Fruit fly (Drosophila melanogaster): ENCODE data around the gene Rpt6.

Rpt6 gene

DNA sequence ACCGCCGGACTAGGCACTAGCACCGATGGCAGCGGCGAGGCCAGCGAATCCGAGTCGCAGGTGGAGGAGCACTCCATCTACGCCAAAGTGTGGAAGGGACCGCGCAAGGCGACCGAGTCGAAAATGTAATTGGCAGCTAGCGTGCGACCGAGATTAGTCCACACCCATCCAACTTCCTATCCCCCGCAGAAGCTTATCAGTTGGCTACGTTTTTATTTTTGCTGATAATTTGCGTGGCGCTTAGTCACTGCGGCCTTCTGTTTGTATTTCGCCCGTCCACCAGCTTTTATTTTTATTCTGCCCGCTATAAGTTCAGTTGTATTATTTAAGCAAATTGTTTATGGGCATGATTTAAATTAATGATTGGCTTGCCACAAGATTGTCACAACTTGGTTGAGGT, 37.7 kb downstream of the Rpt6 start:
- no peak for TF ChIP-seq CG9705 (GFP tag; optimal IDR thresholded peaks at IDR 0.05)
- no peak for TF ChIP-seq Rel (GFP tag; optimal IDR thresholded peaks at IDR 0.05)
- TF ChIP-seq Rel (tag; optimal IDR thresholded peaks at IDR 0.05), result no peak
- TF ChIP-seq OdsH (GFP tag; optimal IDR thresholded peaks at IDR 0.05), result no peak
- no peak for TF ChIP-seq Abd-B (GFP tag; optimal IDR thresholded peaks at IDR 0.05)
- no peak for TF ChIP-seq usp (GFP tag; optimal IDR thresholded peaks at IDR 0.05)
- TF ChIP-seq Jra (GFP tag; optimal IDR thresholded peaks at IDR 0.05), result no peak
- TF ChIP-seq Dfd (GFP tag; optimal IDR thresholded peaks at IDR 0.05), result no peak
- no peak for TF ChIP-seq dmrt93B (GFP tag; optimal IDR thresholded peaks at IDR 0.05)
- no peak for TF ChIP-seq Vsx2 (GFP tag; optimal IDR thresholded peaks at IDR 0.05; ENCODE audit: partially characterized antibody)
- TF ChIP-seq rgr (GFP tag; optimal IDR thresholded peaks at IDR 0.05), result peak; percentile 48
- TF ChIP-seq h (GFP tag; optimal IDR thresholded peaks at IDR 0.05), result peak; percentile 82
- no peak for TF ChIP-seq Hr83 (GFP tag; optimal IDR thresholded peaks at IDR 0.05; ENCODE audit: poor library complexity, severe bottlenecking)

DNA sequence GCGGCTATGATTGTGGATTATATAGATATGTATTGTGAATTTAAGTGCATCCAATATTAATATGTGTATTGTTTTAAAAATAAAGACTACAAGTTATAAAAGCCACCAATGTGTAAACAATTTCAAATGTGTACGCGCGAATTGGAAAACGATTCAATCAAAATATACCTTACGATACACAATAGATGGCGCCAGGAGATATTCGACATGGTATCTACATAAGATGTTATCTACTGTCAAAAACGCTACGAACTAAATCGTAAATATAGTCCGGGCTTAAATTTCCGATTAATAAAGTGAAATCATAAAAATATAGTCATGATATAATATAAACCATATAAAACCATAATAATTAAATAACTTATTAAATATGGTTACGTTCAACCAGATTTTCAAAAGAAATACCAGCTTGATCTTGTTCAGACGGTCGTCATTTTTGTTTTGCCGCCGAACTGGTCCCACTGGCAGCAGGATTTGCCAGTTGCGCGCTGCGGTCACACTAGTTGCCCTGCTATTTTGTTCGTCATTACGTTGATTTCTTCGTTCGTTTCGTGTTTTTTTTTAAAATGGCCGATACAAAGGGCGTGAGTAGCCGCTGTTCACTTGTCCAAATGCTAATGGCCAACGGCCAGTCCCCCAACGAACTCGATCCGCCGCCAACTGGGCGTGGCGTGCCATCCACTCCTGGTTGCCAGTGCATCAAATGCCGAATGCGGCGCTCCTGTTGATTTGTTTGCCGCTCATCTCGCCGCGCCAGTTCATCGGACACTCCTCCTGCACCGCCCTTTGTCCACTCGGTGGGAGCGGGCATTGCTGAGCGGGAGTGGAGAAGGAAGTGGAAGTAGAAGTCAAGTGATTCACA, 42.2 kb downstream of the Rpt6 start, which contains the start of gene Septin1:
Gene Septin1 (plus strand): TSS at position 477 of the 862 bp plus-strand sequence.
- TF ChIP-seq br (GFP tag; optimal IDR thresholded peaks at IDR 0.05) (no peak), Rel (GFP tag; optimal IDR thresholded peaks at IDR 0.05) (no peak), Rel (tag; optimal IDR thresholded peaks at IDR 0.05) (peak; percentile 25), Vsx2 (GFP tag; optimal IDR thresholded peaks at IDR 0.05; ENCODE audit: partially characterized antibody) (no peak), rgr (GFP tag; optimal IDR thresholded peaks at IDR 0.05) (no peak), CG9705 (GFP tag; optimal IDR thresholded peaks at IDR 0.05) (no peak), lola (GFP tag; optimal IDR thresholded peaks at IDR 0.05) (no peak), foxo (GFP tag; optimal IDR thresholded peaks at IDR 0.05) (no peak), tai (GFP tag; optimal IDR thresholded peaks at IDR 0.05) (no peak), fru (GFP tag; optimal IDR thresholded peaks at IDR 0.05) (no peak), Dif (GFP tag; optimal IDR thresholded peaks at IDR 0.05; ENCODE audit: partially characterized antibody) (no peak), Sp1 (GFP tag; optimal IDR thresholded peaks at IDR 0.05) (peak; percentile 27), N (GFP tag; optimal IDR thresholded peaks at IDR 0.05) (no peak), HLH106 (tag; optimal IDR thresholded peaks at IDR 0.05) (no peak), Myc (optimal IDR thresholded peaks at IDR 0.05) (peak; percentile 31), Mio (GFP tag; optimal IDR thresholded peaks at IDR 0.05) (no peak)

DNA sequence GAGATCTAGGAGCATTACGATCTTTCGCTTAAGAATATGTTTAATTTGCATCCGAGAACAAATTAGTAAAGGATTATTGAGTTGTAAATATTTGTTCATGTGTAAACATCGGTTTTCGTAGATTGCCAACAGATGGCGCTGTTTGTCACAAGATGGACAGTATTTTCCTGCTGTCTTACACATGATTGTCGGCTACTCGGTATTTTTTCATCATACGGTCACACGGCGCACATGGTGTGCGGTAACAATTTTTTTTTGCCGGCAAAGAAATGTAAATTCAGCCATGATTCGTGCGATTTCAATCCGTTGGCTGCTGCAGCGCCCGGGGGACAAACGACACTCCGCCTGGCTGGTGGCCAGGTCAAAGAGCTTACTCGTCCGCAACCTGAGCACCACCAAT, 47.0 kb downstream of the Rpt6 start, which contains the start of the genes bbx and waw:
Gene bbx (plus strand): TSS at position 151 of the 400 bp plus-strand sequence.
Gene waw (plus strand): TSS at position 151 of the 400 bp plus-strand sequence.
- peak; percentile 34 for TF ChIP-seq Myc (optimal IDR thresholded peaks at IDR 0.05)
- no peak for TF ChIP-seq sage (GFP tag; optimal IDR thresholded peaks at IDR 0.05)
- TF ChIP-seq h (GFP tag; optimal IDR thresholded peaks at IDR 0.05), result peak; percentile 4
- TF ChIP-seq Sp1 (GFP tag; optimal IDR thresholded peaks at IDR 0.05), result peak; percentile 12
- peak; percentile 51 for TF ChIP-seq rgr (GFP tag; optimal IDR thresholded peaks at IDR 0.05)
- TF ChIP-seq Hr78 (GFP tag; optimal IDR thresholded peaks at IDR 0.05), result no peak
- TF ChIP-seq Rel (GFP tag; optimal IDR thresholded peaks at IDR 0.05), result no peak
- TF ChIP-seq Rel (tag; optimal IDR thresholded peaks at IDR 0.05), result no peak
- peak; percentile 2 for TF ChIP-seq HLH106 (tag; optimal IDR thresholded peaks at IDR 0.05)
- no peak for TF ChIP-seq Dif (GFP tag; optimal IDR thresholded peaks at IDR 0.05; ENCODE audit: partially characterized antibody)
- TF ChIP-seq foxo (GFP tag; optimal IDR thresholded peaks at IDR 0.05), result peak in 1 of 2 experiments; percentile 33

DNA sequence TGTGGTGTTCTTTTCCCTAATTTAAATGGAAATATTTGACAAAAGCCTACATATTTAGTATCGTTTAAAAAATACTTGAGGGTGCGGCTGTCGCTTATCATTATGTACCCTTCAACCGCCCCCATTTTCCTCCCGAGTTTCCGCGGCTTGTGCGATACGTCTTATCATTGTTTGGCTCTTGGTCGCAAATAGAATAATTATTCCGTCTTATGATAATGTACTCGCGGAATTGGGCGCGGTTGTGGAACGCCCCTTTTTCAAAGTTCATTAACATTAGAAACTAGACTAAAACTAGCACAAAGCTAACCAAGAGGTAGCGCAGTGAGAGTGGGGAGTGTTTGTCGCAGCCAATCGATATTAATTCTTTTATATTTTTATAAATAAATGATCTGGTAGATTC, 49.6 kb downstream of the Rpt6 start:
- TF ChIP-seq sv (GFP tag; optimal IDR thresholded peaks at IDR 0.05) (no peak), Sp1 (GFP tag; optimal IDR thresholded peaks at IDR 0.05) (peak; percentile 6)

DNA sequence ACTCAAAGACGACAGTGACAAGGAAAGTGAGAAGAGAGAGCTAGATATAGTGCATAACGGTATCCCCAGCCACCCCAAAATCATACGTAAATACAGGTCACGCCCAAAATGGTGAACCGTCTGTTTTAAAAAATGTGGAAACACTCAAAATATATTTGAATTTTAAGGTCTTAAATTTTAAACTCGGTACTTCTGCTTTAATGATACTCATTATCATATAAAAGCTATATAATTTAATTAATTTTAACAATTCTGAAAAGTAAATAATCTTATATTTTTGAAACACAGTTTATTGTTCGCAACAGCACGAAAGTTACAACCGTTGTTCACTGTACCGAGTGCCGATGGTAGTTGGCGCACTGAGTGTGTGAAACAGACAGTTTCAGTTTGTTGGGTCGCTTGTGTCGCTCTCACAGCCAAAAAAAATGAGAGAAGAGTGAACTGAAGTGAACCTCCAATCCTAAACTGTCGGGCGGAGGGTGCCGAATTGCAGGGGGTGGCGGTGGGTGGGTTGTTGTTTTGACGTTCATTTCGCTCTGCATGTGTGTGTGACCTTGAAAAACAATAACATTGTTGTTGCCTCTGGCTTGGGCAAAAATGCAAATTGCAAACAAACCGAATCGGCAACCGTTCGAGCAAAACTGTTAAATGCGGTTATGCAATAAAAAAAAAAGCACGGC, 50.6 kb downstream of the Rpt6 start:
- no peak for TF ChIP-seq usp (GFP tag; optimal IDR thresholded peaks at IDR 0.05)
- peak; percentile 89 for TF ChIP-seq dmrt93B (GFP tag; optimal IDR thresholded peaks at IDR 0.05)
- peak; percentile 79 for TF ChIP-seq psq (GFP tag; optimal IDR thresholded peaks at IDR 0.05)
- peak; percentile 7 for TF ChIP-seq CG32264 (GFP tag; optimal IDR thresholded peaks at IDR 0.05)
- peak; percentile 92 for TF ChIP-seq HLH106 (tag; optimal IDR thresholded peaks at IDR 0.05)
- TF ChIP-seq Hr78 (GFP tag; optimal IDR thresholded peaks at IDR 0.05), result no peak
- no peak for TF ChIP-seq Abd-B (GFP tag; optimal IDR thresholded peaks at IDR 0.05)
- no peak for TF ChIP-seq lola (GFP tag; optimal IDR thresholded peaks at IDR 0.05)
- no peak for TF ChIP-seq Dfd (GFP tag; optimal IDR thresholded peaks at IDR 0.05)
- TF ChIP-seq N (GFP tag; optimal IDR thresholded peaks at IDR 0.05), result no peak
- no peak for TF ChIP-seq pan (optimal IDR thresholded peaks at IDR 0.05)
- no peak for TF ChIP-seq Myc (optimal IDR thresholded peaks at IDR 0.05)
- peak; percentile 57 for TF ChIP-seq Hnf4 (GFP tag; optimal IDR thresholded peaks at IDR 0.05)
- no peak for TF ChIP-seq GATAd (GFP tag; optimal IDR thresholded peaks at IDR 0.05)
- peak; percentile 89 for TF ChIP-seq rgr (GFP tag; optimal IDR thresholded peaks at IDR 0.05)
- peak; percentile 76 for TF ChIP-seq sage (GFP tag; optimal IDR thresholded peaks at IDR 0.05)
- TF ChIP-seq Rel (GFP tag; optimal IDR thresholded peaks at IDR 0.05), result peak; percentile 60
- peak; percentile 70 for TF ChIP-seq Rel (tag; optimal IDR thresholded peaks at IDR 0.05)
- TF ChIP-seq foxo (GFP tag; optimal IDR thresholded peaks at IDR 0.05), result peak in 1 of 2 experiments; percentile 92
- peak; percentile 87 for TF ChIP-seq OdsH (GFP tag; optimal IDR thresholded peaks at IDR 0.05)
- peak; percentile 87 for TF ChIP-seq h (GFP tag; optimal IDR thresholded peaks at IDR 0.05)
- TF ChIP-seq Vsx2 (GFP tag; optimal IDR thresholded peaks at IDR 0.05; ENCODE audit: partially characterized antibody), result no peak
- TF ChIP-seq br (GFP tag; optimal IDR thresholded peaks at IDR 0.05), result peak; percentile 56
- peak; percentile 61 for TF ChIP-seq woc (GFP tag; optimal IDR thresholded peaks at IDR 0.05)
- TF ChIP-seq Hr83 (GFP tag; optimal IDR thresholded peaks at IDR 0.05; ENCODE audit: poor library complexity, severe bottlenecking), result peak; percentile 28
- TF ChIP-seq brk (GFP tag; optimal IDR thresholded peaks at IDR 0.05), result no peak
- TF ChIP-seq sv (GFP tag; optimal IDR thresholded peaks at IDR 0.05), result peak; percentile 74
- TF ChIP-seq jim (GFP tag; optimal IDR thresholded peaks at IDR 0.05), result no peak

All from whole organism, wandering third instar larva.